Worm (Caenorhabditis elegans) whole organism, L4 larva: ENCODE measurements around the gene aars-1.

Experiments used
- ama-1 ChIP-seq: fragments of 150-350 bp; optimal IDR thresholded peaks from 2 replicates; lab custom pipeline; 2014; ENCODE audit warnings: inconsistent platforms, mixed read lengths
- ceh-20 ChIP-seq: fragments of 200-800 bp; sonication (Bioruptor generic); IDR thresholded peaks from 2 replicates; pipeline ENCODE4 v1.3.6; 2022; ENCODE audit warnings: missing genetic modification reagents, missing genetic modification characterization, missing compliant biosample characterization
- fos-1 ChIP-seq: fragments of 150-350 bp; optimal IDR thresholded peaks from 2 replicates; lab custom pipeline; 2014; ENCODE audit warnings: missing biosample characterization, missing genetic modification characterization
- lin-15B ChIP-seq: fragments of 150-350 bp; sonication (generic microtip); optimal IDR thresholded peaks from 3 replicates; lab custom pipeline; 2014; ENCODE audit warnings: missing biosample characterization, missing genetic modification characterization
- nhr-11 ChIP-seq: fragments of 150-350 bp; optimal IDR thresholded peaks from 2 replicates; lab custom pipeline; 2014; ENCODE audit warnings: missing biosample characterization, missing genetic modification characterization
- sdz-12 ChIP-seq: fragments of 200-800 bp; sonication (Bioruptor generic); optimal IDR thresholded peaks from 2 replicates; lab custom pipeline; 2018; ENCODE audit warnings: mild to moderate bottlenecking, missing genetic modification characterization, missing compliant biosample characterization

- TF ChIP-seq ceh-20 (GFP tag; lab: Robert Waterston, UW) = no peak
- no peak for TF ChIP-seq lin-15B
- no peak for TF ChIP-seq fos-1 (tag; lab: Kevin White, UChicago)
- no peak for TF ChIP-seq nhr-11
- TF ChIP-seq ama-1 (lab: Kevin White, UChicago) = no peak
- no peak for TF ChIP-seq sdz-12 (GFP tag; lab: Kevin White, UChicago)
Measured at ce11 chrII:11424032-11424431, 40.3 kb downstream of the aars-1 start.
